Fruit fly (Drosophila melanogaster) whole organism, embryonic: ENCODE data around the gene CG6847.

Experiments used
- Bteb2 ChIP-seq: fragments of 200-800 bp; sonication (Bioruptor generic); optimal IDR thresholded peaks from 2 replicates; lab custom pipeline; 2016; ENCODE audit warnings: missing biosample characterization, missing genetic modification characterization
- CG10274 ChIP-seq: fragments of 200-800 bp; sonication (Bioruptor generic); optimal IDR thresholded peaks from 3 replicates; lab custom pipeline; 2017; ENCODE audit warnings: missing biosample characterization, mild to moderate bottlenecking, missing genetic modification characterization
- CG10321 ChIP-seq: fragments of 200-800 bp; sonication (Bioruptor generic); IDR thresholded peaks from 2 replicates; pipeline ENCODE4 v1.3.6; 2022; ENCODE audit warnings: missing biosample characterization, missing genetic modification characterization
- CG10654 ChIP-seq: fragments of 200-800 bp; sonication (Bioruptor generic); optimal IDR thresholded peaks from 2 replicates; lab custom pipeline; 2016; ENCODE audit warnings: missing biosample characterization, missing genetic modification characterization
- CG12659 ChIP-seq: fragments of 200-800 bp; sonication (Bioruptor generic); optimal IDR thresholded peaks from 3 replicates; lab custom pipeline; 2017; ENCODE audit warnings: mild to moderate bottlenecking, missing biosample characterization, missing genetic modification reagents, missing genetic modification characterization
- CG12769 ChIP-seq: fragments of 200-800 bp; sonication (Bioruptor generic); optimal IDR thresholded peaks from 2 replicates; lab custom pipeline; 2019; ENCODE audit warnings: missing biosample characterization, mild to moderate bottlenecking, missing genetic modification characterization, moderate library complexity
- CG13296 ChIP-seq: fragments of 200-800 bp; sonication (Bioruptor generic); optimal IDR thresholded peaks from 3 replicates; lab custom pipeline; 2018; ENCODE audit warnings: missing biosample characterization, mild to moderate bottlenecking, missing genetic modification characterization
- CG17328 ChIP-seq: fragments of 200-800 bp; sonication (Bioruptor generic); IDR thresholded peaks from 2 replicates; pipeline ENCODE4 v1.3.6; 2022; ENCODE audit warnings: missing biosample characterization, missing genetic modification characterization
- CG17568 ChIP-seq: fragments of 200-800 bp; sonication (Bioruptor generic); optimal IDR thresholded peaks from 2 replicates; lab custom pipeline; 2018; ENCODE audit warnings: missing biosample characterization, mild to moderate bottlenecking, missing genetic modification characterization, moderate library complexity
- CG31365 ChIP-seq: fragments of 200-800 bp; sonication (Bioruptor generic); optimal IDR thresholded peaks from 2 replicates; lab custom pipeline; 2018; ENCODE audit warnings: missing biosample characterization, mild to moderate bottlenecking, missing genetic modification characterization
- CG3163 ChIP-seq: fragments of 200-800 bp; sonication (Bioruptor generic); optimal IDR thresholded peaks from 3 replicates; lab custom pipeline; 2016; ENCODE audit warnings: missing biosample characterization, missing genetic modification characterization
- CG42726 ChIP-seq: fragments of 200-800 bp; sonication (Bioruptor generic); IDR thresholded peaks from 2 replicates; pipeline ENCODE4 v1.3.6; 2022; ENCODE audit warnings: missing biosample characterization, missing genetic modification characterization; ENCODE audit not compliant: partially characterized antibody
- CG5245 ChIP-seq: fragments of 200-800 bp; sonication (Bioruptor generic); optimal IDR thresholded peaks from 3 replicates; lab custom pipeline; 2016; ENCODE audit warnings: missing biosample characterization, missing genetic modification characterization
- CG6175 ChIP-seq: fragments of 200-800 bp; sonication (Bioruptor generic); IDR thresholded peaks from 3 replicates; pipeline ENCODE4 v1.3.6; 2022; ENCODE audit warnings: missing biosample characterization, missing genetic modification characterization
- CG8290 ChIP-seq, 3 experiments: fragments of 200-800 bp; sonication (Bioruptor generic); optimal IDR thresholded peaks; 2 replicates each; lab custom pipeline; 2016 to 2019; ENCODE audit warnings: missing biosample characterization in 3 of 3, missing genetic modification characterization in 3 of 3, mild to moderate bottlenecking in 2 of 3, moderate library complexity in 1 of 3
- CG9817 ChIP-seq: fragments of 200-800 bp; sonication (Bioruptor generic); optimal IDR thresholded peaks from 2 replicates; lab custom pipeline; 2018; ENCODE audit warnings: missing biosample characterization, mild to moderate bottlenecking, missing genetic modification characterization, moderate library complexity
- CTCF ChIP-seq: fragments of 200-800 bp; sonication (Bioruptor generic); optimal IDR thresholded peaks from 2 replicates; lab custom pipeline; 2017; ENCODE audit warnings: missing biosample characterization, mild to moderate bottlenecking, missing genetic modification characterization, moderate library complexity
- Dad ChIP-seq: fragments of 200-800 bp; sonication (Bioruptor generic); optimal IDR thresholded peaks from 3 replicates; lab custom pipeline; 2016; ENCODE audit warnings: missing biosample characterization, missing genetic modification characterization
- Deaf1 ChIP-seq: fragments of 200-800 bp; optimal IDR thresholded peaks from 3 replicates; lab custom pipeline; 2019; ENCODE audit warnings: missing biosample characterization, mild to moderate bottlenecking, missing genetic modification characterization, moderate library complexity
- Dfd ChIP-seq, 2 experiments: fragments of >200 bp; optimal IDR thresholded peaks; 2 replicates each; lab custom pipeline; 2017; ENCODE audit warnings: missing biosample characterization in 2 of 2, missing genetic modification characterization in 2 of 2
- Doc3 ChIP-seq: fragments of 200-800 bp; sonication (Bioruptor generic); IDR thresholded peaks from 3 replicates; pipeline ENCODE4 v1.3.6; 2022; ENCODE audit warnings: missing biosample characterization, missing genetic modification characterization; ENCODE audit not compliant: partially characterized antibody
- Ets65A ChIP-seq: fragments of 200-800 bp; sonication (Bioruptor generic); peaks from one replicate; lab custom pipeline; 2016; ENCODE audit warnings: missing biosample characterization, missing genetic modification characterization
- H2.0 ChIP-seq: fragments of 200-800 bp; sonication (Bioruptor generic); IDR thresholded peaks from 2 replicates; pipeline ENCODE4 v1.3.6; 2022; ENCODE audit warnings: missing biosample characterization, missing genetic modification characterization
- Hey ChIP-seq: fragments of 200-800 bp; sonication (Bioruptor generic); optimal IDR thresholded peaks from 3 replicates; lab custom pipeline; 2018; ENCODE audit warnings: missing biosample characterization, mild to moderate bottlenecking, missing genetic modification characterization
- HmgD ChIP-seq: fragments of 200-800 bp; sonication (Bioruptor generic); optimal IDR thresholded peaks from 3 replicates; lab custom pipeline; 2016; ENCODE audit warnings: missing biosample characterization, missing genetic modification characterization
- Lpt ChIP-seq: fragments of >200 bp; optimal IDR thresholded peaks from 2 replicates; lab custom pipeline; 2018; ENCODE audit warnings: missing biosample characterization, missing genetic modification characterization
- crol ChIP-seq: fragments of 200-800 bp; sonication (Bioruptor generic); IDR thresholded peaks from 2 replicates; pipeline ENCODE4 v1.3.6; 2022; ENCODE audit warnings: missing biosample characterization, missing genetic modification characterization
- crp ChIP-seq, 2 experiments: fragments of 200-800 bp; sonication (Bioruptor generic); optimal IDR thresholded peaks; 2 replicates in 1 of 2; 3 replicates in 1 of 2; lab custom pipeline; 2017; ENCODE audit warnings: missing biosample characterization in 2 of 2, missing genetic modification characterization in 2 of 2, mild to moderate bottlenecking in 1 of 2, moderate library complexity in 1 of 2
- dmrt11E ChIP-seq: fragments of 200-800 bp; sonication (Bioruptor generic); optimal IDR thresholded peaks from 3 replicates; lab custom pipeline; 2018; ENCODE audit warnings: missing biosample characterization, mild to moderate bottlenecking, missing genetic modification characterization, moderate library complexity
- dpn ChIP-seq, 2 experiments: fragments of 200-800 bp; sonication (Bioruptor generic); optimal IDR thresholded peaks; 3 replicates each; lab custom pipeline; 2016; ENCODE audit warnings: missing biosample characterization in 2 of 2, missing genetic modification characterization in 2 of 2
- ewg ChIP-seq: fragments of 200-800 bp; sonication (Bioruptor generic); optimal IDR thresholded peaks from 3 replicates; lab custom pipeline; 2017; ENCODE audit warnings: mild to moderate bottlenecking, missing biosample characterization, missing genetic modification reagents, missing genetic modification characterization
- grn ChIP-seq: fragments of 200-800 bp; sonication (Bioruptor generic); optimal IDR thresholded peaks from 3 replicates; lab custom pipeline; 2017; ENCODE audit warnings: missing biosample characterization, missing genetic modification characterization
- gsb-n ChIP-seq: fragments of 200-800 bp; sonication (Bioruptor generic); optimal IDR thresholded peaks from 3 replicates; lab custom pipeline; 2018; ENCODE audit warnings: missing biosample characterization, mild to moderate bottlenecking, missing genetic modification characterization
- ind ChIP-seq: fragments of 200-800 bp; sonication (Bioruptor generic); optimal IDR thresholded peaks from 3 replicates; lab custom pipeline; 2016; ENCODE audit warnings: missing biosample characterization, missing genetic modification characterization
- lab ChIP-seq: fragments of 200-800 bp; sonication (Bioruptor generic); optimal IDR thresholded peaks from 3 replicates; lab custom pipeline; 2017; ENCODE audit warnings: missing biosample characterization, missing genetic modification characterization, mild to moderate bottlenecking, moderate library complexity, missing genetic modification reagents
- lov ChIP-seq, 2 experiments: fragments of 200-800 bp in 1 of 2; fragments of >200 bp in 1 of 2; sonication (Bioruptor generic) in 1 of 2; IDR thresholded peaks in 1 of 2; optimal IDR thresholded peaks in 1 of 2; 2 replicates in 1 of 2; 3 replicates in 1 of 2; pipeline versions ENCODE4 v1.3.6 to Lab custom; 2017 to 2022; ENCODE audit warnings: missing biosample characterization in 1 of 2, missing genetic modification characterization in 1 of 2
- mirr ChIP-seq: fragments of 200-800 bp; sonication (Bioruptor generic); optimal IDR thresholded peaks from 3 replicates; lab custom pipeline; 2018; ENCODE audit warnings: missing biosample characterization, mild to moderate bottlenecking, missing genetic modification characterization
- pita ChIP-seq: fragments of 200-800 bp; sonication (Bioruptor generic); optimal IDR thresholded peaks from 2 replicates; lab custom pipeline; 2017; ENCODE audit warnings: missing biosample characterization, mild to moderate bottlenecking, missing genetic modification characterization
- sc ChIP-seq, 3 experiments: fragments of >200 bp in 2 of 3; fragments of 200-800 bp in 1 of 3; sonication (Bioruptor generic) in 1 of 3; optimal IDR thresholded peaks; 2 replicates in 2 of 3; 3 replicates in 1 of 3; lab custom pipeline; 2017; ENCODE audit warnings: mild to moderate bottlenecking in 1 of 3, missing biosample characterization in 1 of 3, missing genetic modification characterization in 1 of 3, missing genetic modification reagents in 1 of 3
- sna ChIP-seq: fragments of 200-800 bp; sonication (Bioruptor generic); IDR thresholded peaks from 2 replicates; pipeline ENCODE4 v1.3.6; 2022; ENCODE audit warnings: missing biosample characterization, missing genetic modification characterization; ENCODE audit not compliant: partially characterized antibody
- so ChIP-seq: fragments of 200-800 bp; sonication (Bioruptor generic); IDR thresholded peaks from 3 replicates; pipeline ENCODE4 v1.3.6; 2022; ENCODE audit warnings: missing biosample characterization, missing genetic modification characterization
- stwl ChIP-seq: fragments of 200-800 bp; sonication (Bioruptor generic); optimal IDR thresholded peaks from 3 replicates; lab custom pipeline; 2018; ENCODE audit warnings: missing biosample characterization, mild to moderate bottlenecking, missing genetic modification characterization, moderate library complexity
- sug ChIP-seq: fragments of 200-800 bp; optimal IDR thresholded peaks from 2 replicates; lab custom pipeline; 2019; ENCODE audit warnings: missing biosample characterization, mild to moderate bottlenecking, missing genetic modification characterization, moderate library complexity
- tio ChIP-seq: fragments of 200-800 bp; sonication (Bioruptor generic); optimal IDR thresholded peaks from 2 replicates; lab custom pipeline; 2017; ENCODE audit warnings: missing biosample characterization, missing genetic modification characterization, inconsistent platforms
- zf30C ChIP-seq: fragments of 200-800 bp; sonication (Bioruptor generic); optimal IDR thresholded peaks from 3 replicates; lab custom pipeline; 2018; ENCODE audit warnings: missing biosample characterization, mild to moderate bottlenecking, missing genetic modification characterization

CG6847 gene

dm6 chrX:17907184-17908006, 3.9 kb upstream of the CG6847 start, which contains the start of the genes CG7772 and Vps4 (continued):
- TF ChIP-seq CG12659, result peak; percentile 37
- TF ChIP-seq CG10654 (GFP tag; lab: Kevin White, UChicago), result no peak
- no peak for TF ChIP-seq Hey (tag; lab: Kevin White, UChicago)
- no peak for TF ChIP-seq sc (optimal IDR thresholded peaks at IDR 0.05; lab: Kevin White, UChicago)
- no peak for TF ChIP-seq sc (GFP tag; optimal IDR thresholded peaks at IDR 0.05; lab: Kevin White, UChicago)
- 0 out of 2 replicates have a peak, but pooled peaks have one; percentile 43 for TF ChIP-seq sna
- TF ChIP-seq CG42726 (GFP tag; lab: Robert Waterston, UW), result no peak
- TF ChIP-seq H2.0 (GFP tag; lab: Robert Waterston, UW), result no peak
- TF ChIP-seq Deaf1 (tag; lab: Kevin White, UChicago), result no peak
- peak; percentile 0 for TF ChIP-seq sug (tag; lab: Kevin White, UChicago)

DNA sequence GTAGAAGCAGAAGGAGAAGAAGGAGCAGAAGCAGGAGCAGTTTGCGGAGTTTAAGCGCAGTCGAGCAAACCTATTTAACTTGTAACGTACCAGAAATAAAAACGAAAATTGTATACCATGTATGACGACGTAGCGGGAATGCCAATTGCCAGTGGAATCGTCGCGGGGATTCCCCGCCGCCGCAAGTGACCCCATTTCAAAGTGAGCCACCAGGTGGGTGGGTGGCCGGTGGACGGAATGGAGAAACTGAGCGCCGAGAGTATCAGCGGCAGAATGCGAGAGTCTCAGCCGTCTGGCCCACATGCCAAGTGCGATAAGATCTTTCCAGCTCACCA, 689 bp upstream of the CG6847 start:
- TF ChIP-seq Bteb2 (GFP tag; lab: Kevin White, UChicago), result no peak
- TF ChIP-seq ind (GFP tag; lab: Kevin White, UChicago), result no peak
- TF ChIP-seq CG12769 (tag; lab: Kevin White, UChicago), result peak; percentile 71
- 0 out of 2 replicates have a peak, but pooled peaks have one; percentile 12 for TF ChIP-seq CG10321 (GFP tag; lab: Robert Waterston, UW)
- no peak for TF ChIP-seq pita (GFP tag; lab: Kevin White, UChicago)
- TF ChIP-seq grn (GFP tag; lab: Kevin White, UChicago), result peak; percentile 73
- TF ChIP-seq crol (GFP tag; lab: Robert Waterston, UW), result 0 out of 2 replicates have a peak, but pooled peaks have one; percentile 22

- TF ChIP-seq CG5245 (GFP tag; lab: Kevin White, UChicago) (no peak), gsb-n (tag; lab: Kevin White, UChicago) (no peak), Dfd (GFP tag; optimal IDR thresholded peaks at IDR 0.05; lab: Kevin White, UChicago) (peak in 1 of 2 experiments; percentile 40), CG9817 (no peak), Dad (no peak), CG13296 (GFP tag; lab: Kevin White, UChicago) (no peak), dmrt11E (tag; lab: Kevin White, UChicago) (no peak), HmgD (no peak), ewg (GFP tag; lab: Kevin White, UChicago) (no peak), CG10274 (GFP tag; lab: Kevin White, UChicago) (no peak), lab (GFP tag; lab: Kevin White, UChicago) (no peak), CG8290 (GFP tag; optimal IDR thresholded peaks at IDR 0.05; lab: Kevin White, UChicago) (peak; percentile 21), CG8290 (tag; optimal IDR thresholded peaks at IDR 0.05; lab: Kevin White, UChicago) (no peak), dpn (GFP tag; optimal IDR thresholded peaks at IDR 0.05; lab: Kevin White, UChicago) (no peak), tio (GFP tag; lab: Kevin White, UChicago) (no peak), stwl (tag; lab: Kevin White, UChicago) (peak; percentile 38), Ets65A (peak; percentile 61), Lpt (GFP tag; lab: Kevin White, UChicago) (no peak), CG6175 (GFP tag; lab: Robert Waterston, UW) (no peak), Hey (tag; lab: Kevin White, UChicago) (no peak), CG17568 (GFP tag; lab: Kevin White, UChicago) (no peak), CG17328 (GFP tag; lab: Robert Waterston, UW) (no peak), CG3163 (GFP tag; lab: Kevin White, UChicago) (no peak), CTCF (GFP tag; lab: Kevin White, UChicago) (peak; percentile 72), crp (GFP tag; optimal IDR thresholded peaks at IDR 0.05; lab: Kevin White, UChicago) (no peak), Doc3 (no peak), mirr (GFP tag; lab: Kevin White, UChicago) (no peak), lov (optimal IDR thresholded peaks at IDR 0.05; lab: Kevin White, UChicago) (no peak), lov (GFP tag; IDR thresholded peaks at IDR 0.05; lab: Robert Waterston, UW) (no peak), so (GFP tag; lab: Robert Waterston, UW) (no peak), zf30C (GFP tag; lab: Kevin White, UChicago) (peak; percentile 64), CG31365 (peak; percentile 87), Deaf1 (tag; lab: Kevin White, UChicago) (no peak)
Measured at dm6 chrX:17912514-17912913, 1.3 kb downstream of the CG6847 start.
